Worm (Caenorhabditis elegans): Measurements from ENCODE around the gene sre-36.

ce11 chrV:16437546-16437945 is 38.1 kb downstream of the sre-36 start, which contains the start of gene F26D2.15:
- TF ChIP-seq nhr-11 (tag; optimal IDR thresholded peaks at IDR 0.05), result no peak
- no peak for TF ChIP-seq ceh-24 (tag; optimal IDR thresholded peaks at IDR 0.05)
- TF ChIP-seq unc-42 (tag; optimal IDR thresholded peaks at IDR 0.05), result no peak
